Fruit fly (Drosophila melanogaster): ENCODE data around the gene nrv2.

Gene nrv2

dm6 chr2L:6787029-6787972 lies 11.4 kb downstream of the nrv2 start (continued):
- peak; percentile 95 to 98 for TF ChIP-seq dpn (GFP tag; optimal IDR thresholded peaks at IDR 0.05)
- peak; percentile 98 for TF ChIP-seq Med (GFP tag)
- peak; percentile 85 for TF ChIP-seq CG3838 (GFP tag; optimal IDR thresholded peaks at IDR 0.05)
- peak; percentile 91 for TF ChIP-seq HmgZ (tag; optimal IDR thresholded peaks at IDR 0.05)
- TF ChIP-seq pan (optimal IDR thresholded peaks at IDR 0.05) = no peak
- peak in 1 of 2 experiments; percentile 81 for TF ChIP-seq pan (GFP tag; optimal IDR thresholded peaks at IDR 0.05 in 1 of 2, IDR thresholded peaks at IDR 0.05 in 1 of 2)
- TF ChIP-seq oc (tag; optimal IDR thresholded peaks at IDR 0.05) = peak; percentile 64
- TF ChIP-seq CG14014 (GFP tag; IDR thresholded peaks at IDR 0.05) = peak; percentile 87
- peak; percentile 83 for TF ChIP-seq CG6254 (GFP tag; optimal IDR thresholded peaks at IDR 0.05)
- TF ChIP-seq CG15601 (tag; optimal IDR thresholded peaks at IDR 0.05) = peak; percentile 92
- peak; percentile 91 for TF ChIP-seq CG12219 (GFP tag; optimal IDR thresholded peaks at IDR 0.05)
- peak; percentile 68 for TF ChIP-seq mirr (GFP tag; optimal IDR thresholded peaks at IDR 0.05)
- TF ChIP-seq B-H2 (GFP tag; optimal IDR thresholded peaks at IDR 0.05) = peak; percentile 70
- peak; percentile 96 for TF ChIP-seq Side (GFP tag; optimal IDR thresholded peaks at IDR 0.05)
- TF ChIP-seq seq (GFP tag; IDR thresholded peaks at IDR 0.05) = peak; percentile 89
- peak in 1 of 2 experiments; percentile 96 for TF ChIP-seq Hr78 (GFP tag; optimal IDR thresholded peaks at IDR 0.05)
- TF ChIP-seq h (optimal IDR thresholded peaks at IDR 0.05) = no peak
- peak; percentile 75 for TF ChIP-seq Deaf1 (tag; optimal IDR thresholded peaks at IDR 0.05)
- peak; percentile 88 for TF ChIP-seq CG8359 (GFP tag; optimal IDR thresholded peaks at IDR 0.05; ENCODE audit: borderline replicate concordance)
- peak; percentile 95 for TF ChIP-seq CG4328 (GFP tag; optimal IDR thresholded peaks at IDR 0.05)
- peak; percentile 97 for TF ChIP-seq Atf-2 (GFP tag; optimal IDR thresholded peaks at IDR 0.05)
- TF ChIP-seq CG11504 (tag; optimal IDR thresholded peaks at IDR 0.05) = peak; percentile 98
- TF ChIP-seq hbn (GFP tag; IDR thresholded peaks at IDR 0.05; ENCODE audit: partially characterized antibody) = no peak
- peak; percentile 89 for TF ChIP-seq CG3847 (GFP tag; IDR thresholded peaks at IDR 0.05)
- peak; percentile 95 for TF ChIP-seq maf-S (GFP tag; optimal IDR thresholded peaks at IDR 0.05)
- TF ChIP-seq CG8290 (GFP tag; optimal IDR thresholded peaks at IDR 0.05) = peak; percentile 92
- TF ChIP-seq CG8290 (tag; optimal IDR thresholded peaks at IDR 0.05) = peak; percentile 66 to 89
- peak; percentile 72 for TF ChIP-seq CG2116 (GFP tag; optimal IDR thresholded peaks at IDR 0.05)
- TF ChIP-seq Kr (GFP tag; optimal IDR thresholded peaks at IDR 0.05) = no peak
- peak; percentile 87 for TF ChIP-seq CG6654 (GFP tag; optimal IDR thresholded peaks at IDR 0.05)
- TF ChIP-seq Rx (GFP tag; IDR thresholded peaks at IDR 0.05) = peak; percentile 78
- TF ChIP-seq corto (GFP tag; optimal IDR thresholded peaks at IDR 0.05) = peak; percentile 5
- TF ChIP-seq fd3F (GFP tag; optimal IDR thresholded peaks at IDR 0.05) = peak; percentile 91
- TF ChIP-seq Pdp1 (GFP tag; optimal IDR thresholded peaks at IDR 0.05) = peak; percentile 90 to 97
- TF ChIP-seq CG10321 (GFP tag; IDR thresholded peaks at IDR 0.05) = peak; percentile 22; the same call in 1 of the 2 replicates
- peak; percentile 87 for TF ChIP-seq p53 (GFP tag; optimal IDR thresholded peaks at IDR 0.05)
- TF ChIP-seq CG8388 (GFP tag; optimal IDR thresholded peaks at IDR 0.05) = peak; percentile 92
- peak; percentile 95 for TF ChIP-seq CG12744 (GFP tag; optimal IDR thresholded peaks at IDR 0.05)
- TF ChIP-seq CG11560 (tag; IDR thresholded peaks at IDR 0.05) = peak; percentile 84
- peak; percentile 99 for TF ChIP-seq Ets65A (GFP tag)
- peak; percentile 41; the same call in 1 of the 2 replicates for TF ChIP-seq CG4360 (GFP tag; IDR thresholded peaks at IDR 0.05)
- TF ChIP-seq CG8765 (GFP tag; IDR thresholded peaks at IDR 0.05) = peak; percentile 34; the same call in 1 of the 2 replicates
- TF ChIP-seq Hr39 (optimal IDR thresholded peaks at IDR 0.05) = no peak
- TF ChIP-seq kay (GFP tag; optimal IDR thresholded peaks at IDR 0.05) = peak; percentile 91
- peak; percentile 70 for TF ChIP-seq CG7928 (GFP tag; optimal IDR thresholded peaks at IDR 0.05)
- peak; percentile 74 for TF ChIP-seq zen (tag; optimal IDR thresholded peaks at IDR 0.05)
- TF ChIP-seq CG9817 (tag; optimal IDR thresholded peaks at IDR 0.05) = peak; percentile 90
- TF ChIP-seq sc (optimal IDR thresholded peaks at IDR 0.05) = no peak
- peak; percentile 95 for TF ChIP-seq sc (GFP tag; optimal IDR thresholded peaks at IDR 0.05)
